Fruit fly (Drosophila melanogaster) whole organism, embryonic: ENCODE results near the gene CG16779.

ENCODE experiments used
- Ada2b ChIP-seq: fragments of 200-800 bp; sonication (Bioruptor generic); IDR thresholded peaks from 2 replicates; pipeline ENCODE4 v1.3.6; 2022; ENCODE audit warnings: missing biosample characterization, missing genetic modification characterization
- BEAF-32 ChIP-seq: fragments of 200-800 bp; sonication (Bioruptor generic); optimal IDR thresholded peaks from 3 replicates; lab custom pipeline; 2017; ENCODE audit warnings: missing biosample characterization, missing genetic modification characterization, mild to moderate bottlenecking, moderate library complexity, missing genetic modification reagents
- CG10979 ChIP-seq: fragments of 200-800 bp; sonication (Bioruptor generic); optimal IDR thresholded peaks from 2 replicates; lab custom pipeline; 2018; ENCODE audit warnings: missing biosample characterization, mild to moderate bottlenecking, missing genetic modification characterization, moderate library complexity
- CG11398 ChIP-seq: fragments of 200-800 bp; sonication (Bioruptor generic); optimal IDR thresholded peaks from 2 replicates; lab custom pipeline; 2016; ENCODE audit warnings: missing biosample characterization, missing genetic modification characterization
- CG11696 ChIP-seq: fragments of 200-800 bp; sonication (Bioruptor generic); IDR thresholded peaks from 2 replicates; pipeline ENCODE4 v1.3.6; 2022; ENCODE audit warnings: missing biosample characterization, missing genetic modification characterization
- CG12236 ChIP-seq: fragments of 200-800 bp; sonication (Bioruptor generic); optimal IDR thresholded peaks from 2 replicates; lab custom pipeline; 2016; ENCODE audit warnings: missing biosample characterization, missing genetic modification characterization
- CG12744 ChIP-seq: fragments of 200-800 bp; sonication (Bioruptor generic); optimal IDR thresholded peaks from 2 replicates; lab custom pipeline; 2016; ENCODE audit warnings: missing biosample characterization, missing genetic modification characterization
- CG13424 ChIP-seq: fragments of 200-800 bp; sonication (Bioruptor generic); optimal IDR thresholded peaks from 2 replicates; lab custom pipeline; 2019; ENCODE audit warnings: missing biosample characterization, mild to moderate bottlenecking, missing genetic modification characterization, moderate library complexity
- CG14014 ChIP-seq: fragments of 200-800 bp; sonication (Bioruptor generic); IDR thresholded peaks from 2 replicates; pipeline ENCODE4 v1.3.6; 2022; ENCODE audit warnings: missing biosample characterization, missing genetic modification characterization
- CG15011 ChIP-seq: fragments of 200-800 bp; sonication (Bioruptor generic); optimal IDR thresholded peaks from 3 replicates; lab custom pipeline; 2018; ENCODE audit warnings: missing biosample characterization, mild to moderate bottlenecking, missing genetic modification characterization
- CG16815 ChIP-seq: fragments of 200-800 bp; sonication (Bioruptor generic); optimal IDR thresholded peaks from 3 replicates; lab custom pipeline; 2017; ENCODE audit warnings: missing biosample characterization, mild to moderate bottlenecking, missing genetic modification characterization
- CG17361 ChIP-seq: fragments of 200-800 bp; sonication (Bioruptor generic); IDR thresholded peaks from 3 replicates; pipeline ENCODE4 v1.3.6; 2022; ENCODE audit warnings: missing biosample characterization, missing genetic modification characterization
- CG17829 ChIP-seq: fragments of 200-800 bp; optimal IDR thresholded peaks from 2 replicates; lab custom pipeline; 2019; ENCODE audit warnings: missing biosample characterization, mild to moderate bottlenecking, missing genetic modification characterization, moderate library complexity
- CG2202 ChIP-seq: fragments of 200-800 bp; sonication (Bioruptor generic); optimal IDR thresholded peaks from 2 replicates; lab custom pipeline; 2018; ENCODE audit warnings: missing biosample characterization, mild to moderate bottlenecking, missing genetic modification characterization
- CG2712 ChIP-seq: fragments of 200-800 bp; optimal IDR thresholded peaks from 3 replicates; lab custom pipeline; 2019; ENCODE audit warnings: missing biosample characterization, mild to moderate bottlenecking, missing genetic modification characterization, moderate library complexity
- CG3065 ChIP-seq: fragments of 200-800 bp; sonication (Bioruptor generic); optimal IDR thresholded peaks from 2 replicates; lab custom pipeline; 2016; ENCODE audit warnings: missing biosample characterization, missing genetic modification characterization
- CG6175 ChIP-seq: fragments of 200-800 bp; sonication (Bioruptor generic); IDR thresholded peaks from 3 replicates; pipeline ENCODE4 v1.3.6; 2022; ENCODE audit warnings: missing biosample characterization, missing genetic modification characterization
- CG6689 ChIP-seq: fragments of 200-800 bp; sonication (Bioruptor generic); IDR thresholded peaks from 2 replicates; pipeline ENCODE4 v1.3.6; 2022; ENCODE audit warnings: missing biosample characterization, missing genetic modification characterization
- CG7271 ChIP-seq: fragments of 200-800 bp; sonication (Bioruptor generic); optimal IDR thresholded peaks from 2 replicates; lab custom pipeline; 2018; ENCODE audit warnings: missing biosample characterization, mild to moderate bottlenecking, missing genetic modification characterization, moderate library complexity
- CG7556 ChIP-seq: fragments of 200-800 bp; sonication (Bioruptor generic); optimal IDR thresholded peaks from 2 replicates; lab custom pipeline; 2017; ENCODE audit warnings: missing biosample characterization, mild to moderate bottlenecking, missing genetic modification characterization
- CG7839 ChIP-seq: fragments of 200-800 bp; sonication (Bioruptor generic); optimal IDR thresholded peaks from 3 replicates; lab custom pipeline; 2018; ENCODE audit warnings: missing biosample characterization, mild to moderate bottlenecking, missing genetic modification characterization, moderate library complexity
- CG7963 ChIP-seq: fragments of 200-800 bp; sonication (Bioruptor generic); IDR thresholded peaks from 3 replicates; pipeline ENCODE4 v1.3.6; 2022; ENCODE audit warnings: missing biosample characterization, missing genetic modification characterization; ENCODE audit not compliant: partially characterized antibody
- CG8089 ChIP-seq: fragments of 200-800 bp; sonication (Bioruptor generic); optimal IDR thresholded peaks from 3 replicates; lab custom pipeline; 2016; ENCODE audit warnings: missing biosample characterization, missing genetic modification characterization
- CG8765 ChIP-seq: fragments of 200-800 bp; sonication (Bioruptor generic); IDR thresholded peaks from 2 replicates; pipeline ENCODE4 v1.3.6; 2022; ENCODE audit warnings: missing biosample characterization, missing genetic modification characterization
- H15 ChIP-seq: fragments of 200-800 bp; sonication (Bioruptor generic); IDR thresholded peaks from 3 replicates; pipeline ENCODE4 v1.3.6; 2022; ENCODE audit warnings: missing biosample characterization, missing genetic modification characterization
- HLH3B ChIP-seq: fragments of 200-800 bp; sonication (Bioruptor generic); IDR thresholded peaks from 2 replicates; pipeline ENCODE4 v1.3.6; 2022; ENCODE audit warnings: missing biosample characterization, missing genetic modification characterization
- Lim3 ChIP-seq: fragments of 200-800 bp; sonication (Bioruptor generic); IDR thresholded peaks from 2 replicates; pipeline ENCODE4 v1.3.6; 2022; ENCODE audit warnings: missing biosample characterization, missing genetic modification characterization
- NC2α ChIP-seq: fragments of 200-800 bp; sonication (Bioruptor generic); optimal IDR thresholded peaks from 2 replicates; lab custom pipeline; 2016; ENCODE audit warnings: missing biosample characterization, missing genetic modification characterization
- Poxn ChIP-seq: fragments of 200-800 bp; sonication (Bioruptor generic); IDR thresholded peaks from 2 replicates; pipeline ENCODE4 v1.3.6; 2022; ENCODE audit warnings: missing biosample characterization, missing genetic modification characterization
- Xbp1 ChIP-seq: fragments of 200-800 bp; sonication (Bioruptor generic); optimal IDR thresholded peaks from 3 replicates; lab custom pipeline; 2016; ENCODE audit warnings: missing biosample characterization, mild to moderate bottlenecking, missing genetic modification characterization
- bab2 ChIP-seq: fragments of 200-800 bp; sonication (Bioruptor generic); optimal IDR thresholded peaks from 2 replicates; lab custom pipeline; 2016; ENCODE audit warnings: missing biosample characterization, missing genetic modification characterization
- bowl ChIP-seq: fragments of 200-800 bp; sonication (Bioruptor generic); IDR thresholded peaks from 2 replicates; pipeline ENCODE4 v1.3.6; 2022; ENCODE audit warnings: missing biosample characterization, missing genetic modification characterization
- chn ChIP-seq: fragments of 200-800 bp; sonication (Bioruptor generic); optimal IDR thresholded peaks from 2 replicates; lab custom pipeline; 2016; ENCODE audit warnings: missing biosample characterization, missing genetic modification characterization
- cwo ChIP-seq: fragments of 200-800 bp; sonication (Bioruptor generic); optimal IDR thresholded peaks from 3 replicates; lab custom pipeline; 2017; ENCODE audit warnings: missing biosample characterization, missing genetic modification characterization, mild to moderate bottlenecking, moderate library complexity, missing genetic modification reagents
- da ChIP-seq: fragments of 200-800 bp; sonication (Bioruptor generic); optimal IDR thresholded peaks from 2 replicates; lab custom pipeline; 2016; ENCODE audit warnings: missing biosample characterization, missing genetic modification characterization
- dmrt99B ChIP-seq: fragments of 200-800 bp; sonication (Bioruptor generic); optimal IDR thresholded peaks from 2 replicates; lab custom pipeline; 2018; ENCODE audit warnings: missing biosample characterization, mild to moderate bottlenecking, missing genetic modification characterization, moderate library complexity
- eyg ChIP-seq: fragments of 200-800 bp; sonication (Bioruptor generic); optimal IDR thresholded peaks from 3 replicates; lab custom pipeline; 2016; ENCODE audit warnings: missing biosample characterization, missing genetic modification characterization
- fd102C ChIP-seq: fragments of 200-800 bp; sonication (Bioruptor generic); optimal IDR thresholded peaks from 2 replicates; lab custom pipeline; 2018; ENCODE audit warnings: missing biosample characterization, mild to moderate bottlenecking, missing genetic modification characterization, moderate library complexity
- grau ChIP-seq: fragments of 200-800 bp; optimal IDR thresholded peaks from 3 replicates; lab custom pipeline; 2019; ENCODE audit warnings: missing biosample characterization, mild to moderate bottlenecking, missing genetic modification characterization, moderate library complexity
- hbn ChIP-seq: fragments of 200-800 bp; sonication (Bioruptor generic); IDR thresholded peaks from 2 replicates; pipeline ENCODE4 v1.3.6; 2022; ENCODE audit warnings: missing biosample characterization, missing genetic modification characterization; ENCODE audit not compliant: partially characterized antibody
- kay ChIP-seq: fragments of 200-800 bp; sonication (Bioruptor generic); optimal IDR thresholded peaks from 2 replicates; lab custom pipeline; 2016; ENCODE audit warnings: missing biosample characterization, missing genetic modification characterization
- klu ChIP-seq: fragments of 200-800 bp; sonication (Bioruptor generic); IDR thresholded peaks from 2 replicates; pipeline ENCODE4 v1.3.6; 2022; ENCODE audit warnings: missing biosample characterization, missing genetic modification characterization
- lbe ChIP-seq: fragments of 200-800 bp; sonication (Bioruptor generic); optimal IDR thresholded peaks from 2 replicates; lab custom pipeline; 2016; ENCODE audit warnings: missing biosample characterization, mild to moderate bottlenecking, missing genetic modification characterization
- maf-S ChIP-seq: fragments of 200-800 bp; sonication (Bioruptor generic); optimal IDR thresholded peaks from 2 replicates; lab custom pipeline; 2016; ENCODE audit warnings: missing biosample characterization, missing genetic modification characterization
- nau ChIP-seq: fragments of 200-800 bp; sonication (Bioruptor generic); optimal IDR thresholded peaks from 3 replicates; lab custom pipeline; 2017; ENCODE audit warnings: missing biosample characterization, mild to moderate bottlenecking, missing genetic modification characterization, missing genetic modification reagents
- onecut ChIP-seq: fragments of 200-800 bp; sonication (Bioruptor generic); IDR thresholded peaks from 2 replicates; pipeline ENCODE4 v1.3.6; 2022; ENCODE audit warnings: missing biosample characterization, missing genetic modification characterization
- run ChIP-seq: fragments of 200-800 bp; sonication (Bioruptor generic); optimal IDR thresholded peaks from 3 replicates; lab custom pipeline; 2018; ENCODE audit warnings: missing biosample characterization, mild to moderate bottlenecking, missing genetic modification characterization
- seq ChIP-seq: fragments of 200-800 bp; sonication (Bioruptor generic); IDR thresholded peaks from 2 replicates; pipeline ENCODE4 v1.3.6; 2022; ENCODE audit warnings: missing biosample characterization, missing genetic modification characterization

Gene CG16779

DNA sequence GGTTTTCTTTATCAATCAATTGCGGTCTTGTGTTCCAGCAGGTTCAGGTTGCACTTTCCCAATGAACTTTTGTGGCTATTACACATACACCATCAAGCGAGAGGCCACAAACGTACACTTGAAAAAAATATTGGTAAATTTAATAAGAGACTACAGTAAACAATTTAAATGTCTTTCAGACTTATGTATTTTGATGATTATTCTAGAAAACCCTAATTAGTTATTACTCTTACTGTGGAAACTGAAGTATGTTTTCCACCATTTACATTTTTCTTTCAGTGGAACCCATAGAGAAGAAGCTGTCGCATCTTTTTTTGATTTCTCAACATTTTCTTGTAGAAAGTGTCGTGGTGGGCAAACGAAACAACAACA is 40.6 kb upstream of the CG16779 start (continued):
- TF ChIP-seq chn: peak; percentile 88
- TF ChIP-seq CG17829 (tag; lab: Kevin White, UChicago): peak; percentile 95
- TF ChIP-seq HLH3B: peak; percentile 93
- peak; percentile 82 for TF ChIP-seq CG3065
- TF ChIP-seq CG12236 (GFP tag; lab: Kevin White, UChicago): peak; percentile 76
- TF ChIP-seq hbn: no peak
- peak; percentile 95 for TF ChIP-seq Xbp1 (GFP tag; lab: Kevin White, UChicago)
- peak; percentile 75 for TF ChIP-seq onecut (GFP tag; lab: Robert Waterston, UW)
- TF ChIP-seq Poxn (GFP tag; lab: Robert Waterston, UW): peak; percentile 37; the same call in 1 of the 2 replicates
- no peak for TF ChIP-seq CG7963 (GFP tag; lab: Robert Waterston, UW)
- TF ChIP-seq, all 482 proteins: peak for 394

DNA sequence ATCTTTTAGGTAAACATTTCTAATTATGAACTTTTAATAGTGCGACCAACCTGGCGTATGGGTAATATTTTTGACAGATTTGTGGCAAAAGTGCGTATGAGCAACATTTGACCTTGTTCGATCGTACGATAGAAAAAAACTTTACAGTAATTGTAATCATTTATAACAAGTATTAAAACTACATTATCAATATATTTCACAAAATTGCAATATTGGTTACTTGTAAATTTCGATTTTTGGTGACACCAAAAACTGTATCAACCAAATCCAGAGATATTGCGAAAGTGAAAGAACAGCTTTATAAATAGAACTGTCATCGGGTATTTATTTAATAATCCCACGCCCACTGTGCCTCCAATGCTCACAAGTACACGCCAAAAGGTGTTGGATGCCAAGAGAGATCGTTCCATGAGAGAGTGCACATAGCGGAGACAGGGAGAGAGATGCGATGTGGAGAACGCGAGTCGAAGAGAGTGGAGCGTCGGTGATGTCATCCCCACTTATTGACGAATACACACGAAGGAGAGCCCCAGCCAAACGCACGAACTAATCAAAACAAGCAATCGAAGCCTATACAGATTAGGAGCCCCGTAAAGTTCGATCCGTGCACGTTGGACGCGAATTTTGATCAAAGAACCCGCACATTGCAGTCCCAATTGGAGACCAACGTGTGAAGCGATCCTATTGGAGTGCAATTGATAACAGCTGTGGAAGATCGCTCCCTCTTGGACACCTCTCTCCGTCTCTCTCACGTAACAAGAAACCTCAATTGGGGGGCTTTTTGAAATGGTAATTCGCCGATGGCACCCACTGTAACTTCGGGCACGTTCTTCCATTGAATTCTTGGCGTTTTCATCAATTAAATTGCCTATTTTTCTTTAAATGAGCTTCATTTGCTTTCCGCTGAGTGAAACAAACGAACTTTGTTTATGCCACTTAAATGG is 40.0 kb upstream of the CG16779 start:
- TF ChIP-seq Ada2b (GFP tag; lab: Robert Waterston, UW) (peak; percentile 83), da (GFP tag; lab: Kevin White, UChicago) (peak; percentile 66), CG15011 (GFP tag; lab: Kevin White, UChicago) (peak; percentile 98), H15 (GFP tag; lab: Robert Waterston, UW) (peak; percentile 79; the same call in 2 of the 3 replicates), maf-S (GFP tag; lab: Kevin White, UChicago) (peak; percentile 93), seq (GFP tag; lab: Robert Waterston, UW) (peak; percentile 91), cwo (GFP tag; lab: Kevin White, UChicago) (peak; percentile 95), Lim3 (GFP tag; lab: Robert Waterston, UW) (peak; percentile 40; the same call in 1 of the 2 replicates), bowl (GFP tag; lab: Robert Waterston, UW) (peak; percentile 40; the same call in 1 of the 2 replicates), NC2α (GFP tag; lab: Kevin White, UChicago) (peak; percentile 75), fd102C (GFP tag; lab: Kevin White, UChicago) (peak; percentile 20), run (tag; lab: Kevin White, UChicago) (peak; percentile 93), CG6175 (GFP tag; lab: Robert Waterston, UW) (peak; percentile 82), CG7271 (tag; lab: Kevin White, UChicago) (peak; percentile 46), kay (GFP tag; lab: Kevin White, UChicago) (peak; percentile 96), CG2712 (tag; lab: Kevin White, UChicago) (peak; percentile 96), dmrt99B (tag; lab: Kevin White, UChicago) (peak; percentile 98), CG8089 (peak; percentile 82), CG8765 (GFP tag; lab: Robert Waterston, UW) (peak; percentile 39; the same call in 1 of the 2 replicates), CG6689 (GFP tag; lab: Robert Waterston, UW) (peak; percentile 94), bab2 (GFP tag; lab: Kevin White, UChicago) (peak; percentile 88), CG10979 (peak; percentile 96), CG7839 (peak; percentile 97), CG11696 (GFP tag; lab: Robert Waterston, UW) (peak; percentile 61), CG13424 (tag; lab: Kevin White, UChicago) (peak; percentile 97), CG11398 (GFP tag; lab: Kevin White, UChicago) (peak; percentile 84), BEAF-32 (GFP tag; lab: Kevin White, UChicago) (peak; percentile 11), lbe (peak; percentile 84), CG14014 (GFP tag; lab: Robert Waterston, UW) (peak; percentile 89), eyg (GFP tag; lab: Kevin White, UChicago) (peak; percentile 85), CG16815 (GFP tag; lab: Kevin White, UChicago) (peak; percentile 96), klu (peak; percentile 92), CG7556 (GFP tag; lab: Kevin White, UChicago) (peak; percentile 99), nau (peak; percentile 98), CG2202 (tag; lab: Kevin White, UChicago) (peak; percentile 85), grau (tag; lab: Kevin White, UChicago) (peak; percentile 95), CG12744 (peak; percentile 88), CG17361 (GFP tag; lab: Robert Waterston, UW) (peak; percentile 99)
